Worm (Caenorhabditis elegans): ENCODE data around the gene nrde-3.
A peak's percentile ranks its signal among the peaks of the same experiment; 100 is the strongest.

Gene nrde-3

DNA sequence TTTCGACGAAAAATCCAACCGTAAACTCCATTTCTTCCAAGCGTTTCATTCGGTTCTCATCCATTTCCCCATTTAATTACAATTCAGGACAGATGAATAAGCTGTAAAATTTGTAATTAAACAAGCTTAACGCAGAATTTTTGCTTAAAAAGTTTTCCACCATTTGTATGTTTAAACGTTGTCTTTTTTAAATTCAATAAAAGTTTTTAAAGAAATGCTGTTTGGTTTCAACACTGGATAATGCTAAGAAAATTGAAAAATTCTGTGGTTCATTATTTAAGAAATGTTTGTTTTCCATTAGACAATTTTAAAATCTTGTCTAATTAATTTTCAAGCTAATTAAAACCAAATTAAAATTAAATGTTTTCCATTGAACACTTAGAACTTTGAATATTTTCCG is 8.5 kb downstream of the nrde-3 start, which contains the start of gene R04A9.3:
TSS of gene R04A9.3 (minus strand) at position 101 of the 400 bp plus-strand sequence.
- TF ChIP-seq tra-1 (GFP tag; IDR thresholded peaks at IDR 0.05) (no peak), nhr-77 (tag; optimal IDR thresholded peaks at IDR 0.05) (no peak), D1046.2 (GFP tag; IDR thresholded peaks at IDR 0.05) (no peak), attf-4 (tag; optimal IDR thresholded peaks at IDR 0.05) (no peak), nhr-28 (tag; optimal IDR thresholded peaks at IDR 0.05) (no peak), aly-2 (tag; optimal IDR thresholded peaks at IDR 0.05) (no peak), ceh-20 (GFP tag; IDR thresholded peaks at IDR 0.05) (no peak)

- TF ChIP-seq F10B5.3 (tag; optimal IDR thresholded peaks at IDR 0.05), result no peak
- TF ChIP-seq ceh-44 (GFP tag; IDR thresholded peaks at IDR 0.05), result no peak
- peak; percentile 7 for TF ChIP-seq mep-1 (tag; optimal IDR thresholded peaks at IDR 0.05)
- no peak for TF ChIP-seq ZK546.5 (tag; optimal IDR thresholded peaks at IDR 0.05)
- TF ChIP-seq unc-130 (GFP tag; optimal IDR thresholded peaks at IDR 0.05), result no peak
- TF ChIP-seq mxl-3 (GFP tag; optimal IDR thresholded peaks at IDR 0.05), result peak; percentile 62
- TF ChIP-seq aha-1 (tag), result peak; percentile 70
- TF ChIP-seq Y75B8A.6 (GFP tag; IDR thresholded peaks at IDR 0.05), result no peak
- peak; percentile 55 for TF ChIP-seq hlh-30 (tag; optimal IDR thresholded peaks at IDR 0.05; ENCODE audit: insufficient read depth)
- no peak for TF ChIP-seq Y105C5A.15 (GFP tag; IDR thresholded peaks at IDR 0.05)
- no peak for TF ChIP-seq daf-16 (GFP tag; optimal IDR thresholded peaks at IDR 0.05)
- no peak for TF ChIP-seq daf-16 (tag; optimal IDR thresholded peaks at IDR 0.05)
- no peak for TF ChIP-seq vab-7 (GFP tag; IDR thresholded peaks at IDR 0.05)
- no peak for TF ChIP-seq zip-2 (tag; optimal IDR thresholded peaks at IDR 0.05)
- TF ChIP-seq ceh-32 (tag; optimal IDR thresholded peaks at IDR 0.05; ENCODE audit: poor library complexity), result no peak
- peak; percentile 13 for TF ChIP-seq nhr-28 (tag; optimal IDR thresholded peaks at IDR 0.05)
- no peak for TF ChIP-seq pqm-1 (tag; optimal IDR thresholded peaks at IDR 0.05)
- no peak for TF ChIP-seq ceh-20 (GFP tag; IDR thresholded peaks at IDR 0.05)
- TF ChIP-seq ama-1 (optimal IDR thresholded peaks at IDR 0.05), result no peak
- no peak for TF ChIP-seq lin-29 (GFP tag; IDR thresholded peaks at IDR 0.05)
- no peak for TF ChIP-seq lin-13 (GFP tag; optimal IDR thresholded peaks at IDR 0.05)
- 0 out of 2 replicates have a peak, but pooled peaks have one; percentile 34 for TF ChIP-seq egl-43 (GFP tag; IDR thresholded peaks at IDR 0.05)
- no peak for TF ChIP-seq mdt-29 (GFP tag; IDR thresholded peaks at IDR 0.05)
- no peak for TF ChIP-seq dmd-9 (GFP tag; IDR thresholded peaks at IDR 0.05)
- no peak for TF ChIP-seq nhr-25 (tag; optimal IDR thresholded peaks at IDR 0.05; ENCODE audit: borderline replicate concordance, insufficient read depth)
- peak; percentile 43 for TF ChIP-seq mes-2 (tag; optimal IDR thresholded peaks at IDR 0.05; ENCODE audit: poor library complexity, severe bottlenecking)
- TF ChIP-seq hmg-1.1 (GFP tag; IDR thresholded peaks at IDR 0.05), result peak; percentile 62
- no peak for TF ChIP-seq F37D6.2 (tag; optimal IDR thresholded peaks at IDR 0.05)
- no peak for TF ChIP-seq php-3 (GFP tag; IDR thresholded peaks at IDR 0.05)
- no peak for TF ChIP-seq ctbp-1 (GFP tag; IDR thresholded peaks at IDR 0.05)
- TF ChIP-seq daf-12 (tag; optimal IDR thresholded peaks at IDR 0.05), result no peak
- no peak for TF ChIP-seq fkh-10 (GFP tag; optimal IDR thresholded peaks at IDR 0.05)
- peak; percentile 11 for TF ChIP-seq dve-1 (tag; optimal IDR thresholded peaks at IDR 0.05; ENCODE audit: insufficient read depth)
- no peak for TF ChIP-seq nhr-237 (tag; optimal IDR thresholded peaks at IDR 0.05)
- no peak for TF ChIP-seq zfp-2 (tag; optimal IDR thresholded peaks at IDR 0.05)
- TF ChIP-seq fos-1 (tag; optimal IDR thresholded peaks at IDR 0.05), result no peak
- TF ChIP-seq hlh-11 (tag; optimal IDR thresholded peaks at IDR 0.05), result peak; percentile 22
- TF ChIP-seq cey-2 (tag; optimal IDR thresholded peaks at IDR 0.05; ENCODE audit: borderline replicate concordance, insufficient read depth), result no peak
- TF ChIP-seq tag-97 (GFP tag; IDR thresholded peaks at IDR 0.05), result no peak
Observed at ce11 chrX:381029-381428, 9.0 kb downstream of the nrde-3 start.

Measured in whole organism, L4 larva.